Fruit fly (Drosophila melanogaster) whole organism, embryonic: ENCODE results near the gene shv.

ENCODE experiments used
- Atf-2 ChIP-seq: fragments of 200-800 bp; sonication (Bioruptor generic); optimal IDR thresholded peaks from 2 replicates; lab custom pipeline; 2016; ENCODE audit warnings: missing biosample characterization, missing genetic modification characterization
- B-H2 ChIP-seq: fragments of 200-800 bp; sonication (Bioruptor generic); optimal IDR thresholded peaks from 2 replicates; lab custom pipeline; 2018; ENCODE audit warnings: missing biosample characterization, mild to moderate bottlenecking, missing genetic modification characterization
- CG10959 ChIP-seq: fragments of 200-800 bp; sonication (Bioruptor generic); IDR thresholded peaks from 2 replicates; pipeline ENCODE4 v1.3.6; 2022; ENCODE audit warnings: missing biosample characterization, missing genetic modification characterization
- CG12071 ChIP-seq: fragments of 200-800 bp; sonication (Bioruptor generic); optimal IDR thresholded peaks from 3 replicates; lab custom pipeline; 2018; ENCODE audit warnings: missing biosample characterization, mild to moderate bottlenecking, missing genetic modification characterization
- CG12744 ChIP-seq: fragments of 200-800 bp; sonication (Bioruptor generic); optimal IDR thresholded peaks from 2 replicates; lab custom pipeline; 2016; ENCODE audit warnings: missing biosample characterization, missing genetic modification characterization
- CG13894 ChIP-seq: fragments of 200-800 bp; sonication (Bioruptor generic); optimal IDR thresholded peaks from 3 replicates; lab custom pipeline; 2018; ENCODE audit warnings: missing biosample characterization, mild to moderate bottlenecking, missing genetic modification characterization, moderate library complexity
- CG14667 ChIP-seq: fragments of 200-800 bp; sonication (Bioruptor generic); IDR thresholded peaks from 2 replicates; pipeline ENCODE4 v1.3.6; 2022; ENCODE audit warnings: missing biosample characterization, missing genetic modification characterization
- CG1602 ChIP-seq: fragments of 200-800 bp; sonication (Bioruptor generic); optimal IDR thresholded peaks from 3 replicates; lab custom pipeline; 2016; ENCODE audit warnings: missing biosample characterization, missing genetic modification characterization
- CG17568 ChIP-seq: fragments of 200-800 bp; sonication (Bioruptor generic); optimal IDR thresholded peaks from 2 replicates; lab custom pipeline; 2018; ENCODE audit warnings: missing biosample characterization, mild to moderate bottlenecking, missing genetic modification characterization, moderate library complexity
- CG17612 ChIP-seq: fragments of 200-800 bp; sonication (Bioruptor generic); IDR thresholded peaks from 2 replicates; pipeline ENCODE4 v1.3.6; 2022; ENCODE audit warnings: missing biosample characterization, missing genetic modification characterization
- CG2120 ChIP-seq: fragments of 200-800 bp; sonication (Bioruptor generic); optimal IDR thresholded peaks from 3 replicates; lab custom pipeline; 2016; ENCODE audit warnings: missing biosample characterization, missing genetic modification characterization
- CG30020 ChIP-seq: fragments of 200-800 bp; optimal IDR thresholded peaks from 2 replicates; lab custom pipeline; 2019; ENCODE audit warnings: missing biosample characterization, mild to moderate bottlenecking, missing genetic modification characterization, moderate library complexity
- CG4854 ChIP-seq: fragments of 200-800 bp; sonication (Bioruptor generic); optimal IDR thresholded peaks from 2 replicates; lab custom pipeline; 2016; ENCODE audit warnings: missing biosample characterization, missing genetic modification characterization, inconsistent platforms
- CG5953 ChIP-seq: fragments of 200-800 bp; sonication (Bioruptor generic); IDR thresholded peaks from 2 replicates; pipeline ENCODE4 v1.3.6; 2022; ENCODE audit warnings: missing biosample characterization, missing genetic modification characterization
- CG6654 ChIP-seq: fragments of 200-800 bp; sonication (Bioruptor generic); optimal IDR thresholded peaks from 2 replicates; lab custom pipeline; 2017; ENCODE audit warnings: missing biosample characterization, mild to moderate bottlenecking, missing genetic modification characterization
- CG8924 ChIP-seq: fragments of 200-800 bp; optimal IDR thresholded peaks from 3 replicates; lab custom pipeline; 2019; ENCODE audit warnings: missing biosample characterization, mild to moderate bottlenecking, missing genetic modification characterization, moderate library complexity
- CG9797 ChIP-seq: fragments of 200-800 bp; sonication (Bioruptor generic); optimal IDR thresholded peaks from 3 replicates; lab custom pipeline; 2018; ENCODE audit warnings: missing biosample characterization, mild to moderate bottlenecking, missing genetic modification characterization
- Doc2 ChIP-seq: fragments of 200-800 bp; sonication (Bioruptor generic); IDR thresholded peaks from 2 replicates; pipeline ENCODE4 v1.3.6; 2022; ENCODE audit warnings: missing biosample characterization, missing genetic modification characterization
- Ets65A ChIP-seq: fragments of 200-800 bp; sonication (Bioruptor generic); peaks from one replicate; lab custom pipeline; 2016; ENCODE audit warnings: missing biosample characterization, missing genetic modification characterization
- HLHmδ ChIP-seq: fragments of 200-800 bp; sonication (Bioruptor generic); optimal IDR thresholded peaks from 2 replicates; lab custom pipeline; 2018; ENCODE audit warnings: missing biosample characterization, mild to moderate bottlenecking, missing genetic modification characterization, moderate library complexity
- Hand ChIP-seq: fragments of 200-800 bp; sonication (Bioruptor generic); optimal IDR thresholded peaks from 2 replicates; lab custom pipeline; 2017; ENCODE audit warnings: mild to moderate bottlenecking, missing biosample characterization, missing genetic modification reagents, missing genetic modification characterization
- Lim3 ChIP-seq: fragments of 200-800 bp; sonication (Bioruptor generic); IDR thresholded peaks from 2 replicates; pipeline ENCODE4 v1.3.6; 2022; ENCODE audit warnings: missing biosample characterization, missing genetic modification characterization
- Lpt ChIP-seq: fragments of >200 bp; optimal IDR thresholded peaks from 2 replicates; lab custom pipeline; 2018; ENCODE audit warnings: missing biosample characterization, missing genetic modification characterization
- Pdp1 ChIP-seq, 2 experiments: fragments of 200-800 bp; sonication (Bioruptor generic); optimal IDR thresholded peaks; 3 replicates each; lab custom pipeline; 2016; ENCODE audit warnings: missing biosample characterization in 2 of 2, missing genetic modification characterization in 2 of 2, mild to moderate bottlenecking in 1 of 2, moderate library complexity in 1 of 2
- Rfx ChIP-seq: fragments of 200-800 bp; sonication (Bioruptor generic); IDR thresholded peaks from 2 replicates; pipeline ENCODE4 v1.3.6; 2022; ENCODE audit warnings: missing biosample characterization, missing genetic modification characterization
- Rx ChIP-seq: fragments of 200-800 bp; sonication (Bioruptor generic); IDR thresholded peaks from 2 replicates; pipeline ENCODE4 v1.3.6; 2022; ENCODE audit warnings: missing biosample characterization, missing genetic modification characterization
- Sox102F ChIP-seq: fragments of 200-800 bp; sonication (Bioruptor generic); optimal IDR thresholded peaks from 2 replicates; lab custom pipeline; 2018; ENCODE audit warnings: missing biosample characterization, mild to moderate bottlenecking, missing genetic modification characterization, moderate library complexity
- Usf ChIP-seq: fragments of 200-800 bp; sonication (Bioruptor generic); optimal IDR thresholded peaks from 2 replicates; lab custom pipeline; 2017; ENCODE audit warnings: missing genotype, missing biosample characterization, missing genetic modification characterization
- aop ChIP-seq: fragments of 200-800 bp; sonication (Bioruptor generic); IDR thresholded peaks from 2 replicates; pipeline ENCODE4 v1.3.6; 2022; ENCODE audit warnings: missing biosample characterization, missing genetic modification characterization
- ash1 ChIP-seq: fragments of 200-800 bp; sonication (Bioruptor generic); optimal IDR thresholded peaks from 2 replicates; lab custom pipeline; 2018; ENCODE audit warnings: missing biosample characterization, mild to moderate bottlenecking, missing genetic modification characterization
- ato ChIP-seq: fragments of 200-800 bp; sonication (Bioruptor generic); IDR thresholded peaks from 2 replicates; pipeline ENCODE4 v1.3.6; 2022; ENCODE audit warnings: missing biosample characterization, missing genetic modification characterization; ENCODE audit not compliant: partially characterized antibody
- br ChIP-seq: fragments of >200 bp; optimal IDR thresholded peaks from 2 replicates; lab custom pipeline; 2017
- dmrt99B ChIP-seq: fragments of 200-800 bp; sonication (Bioruptor generic); optimal IDR thresholded peaks from 2 replicates; lab custom pipeline; 2018; ENCODE audit warnings: missing biosample characterization, mild to moderate bottlenecking, missing genetic modification characterization, moderate library complexity
- dpn ChIP-seq, 2 experiments: fragments of 200-800 bp; sonication (Bioruptor generic); optimal IDR thresholded peaks; 3 replicates each; lab custom pipeline; 2016; ENCODE audit warnings: missing biosample characterization in 2 of 2, missing genetic modification characterization in 2 of 2
- dysf ChIP-seq: fragments of 200-800 bp; sonication (Bioruptor generic); IDR thresholded peaks from 3 replicates; pipeline ENCODE4 v1.3.6; 2022; ENCODE audit warnings: missing biosample characterization, missing genetic modification characterization
- eyg ChIP-seq: fragments of 200-800 bp; sonication (Bioruptor generic); optimal IDR thresholded peaks from 3 replicates; lab custom pipeline; 2016; ENCODE audit warnings: missing biosample characterization, missing genetic modification characterization
- fd96Cb ChIP-seq: fragments of 200-800 bp; sonication (Bioruptor generic); optimal IDR thresholded peaks from 2 replicates; lab custom pipeline; 2018; ENCODE audit warnings: missing biosample characterization, mild to moderate bottlenecking, missing genetic modification characterization, moderate library complexity
- gsb-n ChIP-seq: fragments of 200-800 bp; sonication (Bioruptor generic); optimal IDR thresholded peaks from 3 replicates; lab custom pipeline; 2018; ENCODE audit warnings: missing biosample characterization, mild to moderate bottlenecking, missing genetic modification characterization
- ken ChIP-seq: fragments of 200-800 bp; sonication (Bioruptor generic); IDR thresholded peaks from 3 replicates; pipeline ENCODE4 v1.3.6; 2022; ENCODE audit warnings: missing biosample characterization, missing genetic modification characterization
- nom ChIP-seq: fragments of 200-800 bp; sonication (Bioruptor generic); optimal IDR thresholded peaks from 2 replicates; lab custom pipeline; 2017; ENCODE audit warnings: missing biosample characterization, missing genetic modification characterization, mild to moderate bottlenecking, moderate library complexity, missing genetic modification reagents
- p53 ChIP-seq: fragments of 200-800 bp; sonication (Bioruptor generic); optimal IDR thresholded peaks from 2 replicates; lab custom pipeline; 2016; ENCODE audit warnings: missing biosample characterization, missing genetic modification characterization
- psq ChIP-seq: fragments of 200-800 bp; sonication (Bioruptor generic); optimal IDR thresholded peaks from 2 replicates; lab custom pipeline; 2017; ENCODE audit warnings: missing biosample characterization, missing genetic modification characterization
- ranshi ChIP-seq: fragments of 200-800 bp; sonication (Bioruptor generic); IDR thresholded peaks from 2 replicates; pipeline ENCODE4 v1.3.6; 2022; ENCODE audit warnings: missing biosample characterization, missing genetic modification characterization
- rib ChIP-seq: fragments of 200-800 bp; sonication (Bioruptor generic); IDR thresholded peaks from 2 replicates; pipeline ENCODE4 v1.3.6; 2022; ENCODE audit warnings: missing biosample characterization, missing genetic modification characterization
- sc ChIP-seq, 3 experiments: fragments of >200 bp in 2 of 3; fragments of 200-800 bp in 1 of 3; sonication (Bioruptor generic) in 1 of 3; optimal IDR thresholded peaks; 2 replicates in 2 of 3; 3 replicates in 1 of 3; lab custom pipeline; 2017; ENCODE audit warnings: mild to moderate bottlenecking in 1 of 3, missing biosample characterization in 1 of 3, missing genetic modification characterization in 1 of 3, missing genetic modification reagents in 1 of 3
- sens-2 ChIP-seq: fragments of 200-800 bp; sonication (Bioruptor generic); IDR thresholded peaks from 2 replicates; pipeline ENCODE4 v1.3.6; 2022; ENCODE audit warnings: missing biosample characterization, missing genetic modification characterization
- slou ChIP-seq: fragments of 200-800 bp; sonication (Bioruptor generic); optimal IDR thresholded peaks from 3 replicates; lab custom pipeline; 2016; ENCODE audit warnings: missing biosample characterization, missing genetic modification characterization
- toy ChIP-seq: fragments of 200-800 bp; sonication (Bioruptor generic); IDR thresholded peaks from 2 replicates; pipeline ENCODE4 v1.3.6; 2022; ENCODE audit warnings: missing biosample characterization, missing genetic modification characterization
- vvl ChIP-seq: fragments of 200-800 bp; sonication (Bioruptor generic); IDR thresholded peaks from 2 replicates; pipeline ENCODE4 v1.3.6; 2022; ENCODE audit warnings: missing biosample characterization, missing genetic modification characterization
- zfh2 ChIP-seq: fragments of 200-800 bp; sonication (Bioruptor generic); optimal IDR thresholded peaks from 2 replicates; lab custom pipeline; 2016; ENCODE audit warnings: missing biosample characterization, missing genetic modification characterization

shv gene

dm6 chr2L:419620-420184, 33.2 kb upstream of the shv start, which contains the start of the genes CG13690 and RpLP1 (continued):
- TF ChIP-seq Lpt (GFP tag; lab: Kevin White, UChicago) (no peak), CG30020 (tag; lab: Kevin White, UChicago) (peak; percentile 76), sc (optimal IDR thresholded peaks at IDR 0.05; lab: Kevin White, UChicago) (no peak), sc (GFP tag; optimal IDR thresholded peaks at IDR 0.05; lab: Kevin White, UChicago) (peak; percentile 72), Hand (GFP tag; lab: Kevin White, UChicago) (peak; percentile 81), CG13894 (peak; percentile 64), psq (no peak), Usf (peak; percentile 40), CG1602 (GFP tag; lab: Kevin White, UChicago) (peak; percentile 19), gsb-n (tag; lab: Kevin White, UChicago) (peak; percentile 81), CG2120 (GFP tag; lab: Kevin White, UChicago) (peak; percentile 39), CG14667 (GFP tag; lab: Robert Waterston, UW) (no peak), CG4854 (GFP tag; lab: Kevin White, UChicago) (peak; percentile 34), dpn (GFP tag; optimal IDR thresholded peaks at IDR 0.05; lab: Kevin White, UChicago) (peak; percentile 45 to 76), CG12071 (peak; percentile 82), fd96Cb (tag; lab: Kevin White, UChicago) (no peak), zfh2 (GFP tag; lab: Kevin White, UChicago) (peak; percentile 51), CG17568 (peak; percentile 80), dmrt99B (peak; percentile 58), HLHmδ (peak; percentile 84), Rfx (GFP tag; lab: Robert Waterston, UW) (peak; percentile 61), Pdp1 (GFP tag; optimal IDR thresholded peaks at IDR 0.05; lab: Kevin White, UChicago) (peak; percentile 39 to 76), aop (GFP tag; lab: Robert Waterston, UW) (no peak), dysf (peak; percentile 59; the same call in 2 of the 3 replicates), CG6654 (GFP tag; lab: Kevin White, UChicago) (peak; percentile 54), ato (GFP tag; lab: Robert Waterston, UW) (0 out of 2 replicates have a peak, but pooled peaks have one; percentile 15), Lim3 (no peak), CG12744 (GFP tag; lab: Kevin White, UChicago) (peak; percentile 45), rib (GFP tag; lab: Robert Waterston, UW) (no peak; the same call in 1 of the 2 replicates), CG17612 (no peak; the same call in 1 of the 2 replicates), B-H2 (GFP tag; lab: Kevin White, UChicago) (peak; percentile 80), toy (no peak), CG8924 (tag; lab: Kevin White, UChicago) (peak; percentile 92), br (no peak), ranshi (peak; percentile 27; the same call in 1 of the 2 replicates), Atf-2 (GFP tag; lab: Kevin White, UChicago) (peak; percentile 11), Doc2 (GFP tag; lab: Robert Waterston, UW) (no peak), vvl (GFP tag; lab: Robert Waterston, UW) (peak; percentile 94), ash1 (no peak), Ets65A (GFP tag; lab: Kevin White, UChicago) (peak; percentile 95), eyg (peak; percentile 72), nom (GFP tag; lab: Kevin White, UChicago) (peak; percentile 89), slou (GFP tag; lab: Kevin White, UChicago) (peak; percentile 39), p53 (GFP tag; lab: Kevin White, UChicago) (peak; percentile 72), CG10959 (no peak), CG9797 (peak; percentile 99), sens-2 (GFP tag; lab: Robert Waterston, UW) (0 out of 2 replicates have a peak, but pooled peaks have one; percentile 25), CG5953 (GFP tag; lab: Robert Waterston, UW) (no peak), ken (GFP tag; lab: Robert Waterston, UW) (peak; percentile 61; the same call in 2 of the 3 replicates), Rx (GFP tag; lab: Robert Waterston, UW) (0 out of 2 replicates have a peak, but pooled peaks have one; percentile 6), Sox102F (no peak)
